Worm (Caenorhabditis elegans): Measurements from ENCODE around the gene ZK829.9.

The ZK829.9 gene

ce11 chrIV:11925346-11926075 is 44.8 kb upstream of the ZK829.9 start, which contains the start of the genes srlf-33 and srlf-32:
srlf-33 (minus strand) TSS chrIV:11925446.
srlf-32 (plus strand) TSS chrIV:11926025.
- TF ChIP-seq nhr-6 (tag; optimal IDR thresholded peaks at IDR 0.05) (no peak), unc-62 (GFP tag; optimal IDR thresholded peaks at IDR 0.05) (no peak), lin-13 (GFP tag; optimal IDR thresholded peaks at IDR 0.05) (no peak), C34F6.9 (tag; optimal IDR thresholded peaks at IDR 0.05) (no peak), nhr-25 (tag; optimal IDR thresholded peaks at IDR 0.05) (no peak), aly-2 (tag; optimal IDR thresholded peaks at IDR 0.05) (no peak), ztf-11 (tag; optimal IDR thresholded peaks at IDR 0.05) (no peak), mbf-1 (tag; optimal IDR thresholded peaks at IDR 0.05) (no peak), sma-3 (GFP tag; optimal IDR thresholded peaks at IDR 0.05) (no peak), mab-5 (tag; optimal IDR thresholded peaks at IDR 0.05) (no peak)

ce11 chrIV:11928388-11928787 is 41.9 kb upstream of the ZK829.9 start:
- TF ChIP-seq mab-5 (tag; optimal IDR thresholded peaks at IDR 0.05) (no peak), nhr-11 (tag; optimal IDR thresholded peaks at IDR 0.05) (no peak), unc-39 (tag; optimal IDR thresholded peaks at IDR 0.05) (no peak), F13H6.1 (tag; optimal IDR thresholded peaks at IDR 0.05) (peak; percentile 14), Y55F3AM.14 (GFP tag; optimal IDR thresholded peaks at IDR 0.05) (no peak), mdl-1 (tag; optimal IDR thresholded peaks at IDR 0.05) (no peak), alr-1 (tag; optimal IDR thresholded peaks at IDR 0.05) (no peak), ztf-1 (GFP tag; conservative IDR thresholded peaks at IDR 0.05) (no peak), mbf-1 (tag; optimal IDR thresholded peaks at IDR 0.05) (no peak), skn-1 (tag; optimal IDR thresholded peaks at IDR 0.05) (no peak), ZK546.5 (tag; optimal IDR thresholded peaks at IDR 0.05) (no peak), fos-1 (tag; optimal IDR thresholded peaks at IDR 0.05) (peak; percentile 40), ztf-11 (tag; optimal IDR thresholded peaks at IDR 0.05) (no peak), nhr-12 (tag; optimal IDR thresholded peaks at IDR 0.05) (no peak), sem-4 (tag; optimal IDR thresholded peaks at IDR 0.05) (peak; percentile 29), ceh-16 (tag; optimal IDR thresholded peaks at IDR 0.05) (peak; percentile 0), egl-27 (tag; optimal IDR thresholded peaks at IDR 0.05) (no peak), nhr-6 (tag; optimal IDR thresholded peaks at IDR 0.05) (no peak), nhr-10 (tag; optimal IDR thresholded peaks at IDR 0.05) (no peak), sma-3 (GFP tag; optimal IDR thresholded peaks at IDR 0.05) (peak; percentile 77), lin-13 (GFP tag; optimal IDR thresholded peaks at IDR 0.05) (no peak), elt-1 (tag; optimal IDR thresholded peaks at IDR 0.05) (no peak), nhr-25 (tag; optimal IDR thresholded peaks at IDR 0.05) (peak; percentile 17), unc-62 (GFP tag; optimal IDR thresholded peaks at IDR 0.05) (no peak), gmeb-1 (tag; optimal IDR thresholded peaks at IDR 0.05) (peak; percentile 42), zag-1 (tag; optimal IDR thresholded peaks at IDR 0.05) (no peak), nhr-77 (tag; optimal IDR thresholded peaks at IDR 0.05) (no peak), crh-2 (tag; optimal IDR thresholded peaks at IDR 0.05) (peak; percentile 9), peb-1 (tag; optimal IDR thresholded peaks at IDR 0.05) (no peak), nhr-21 (tag; optimal IDR thresholded peaks at IDR 0.05) (peak; percentile 26), nhr-237 (tag; optimal IDR thresholded peaks at IDR 0.05) (no peak), elt-3 (tag; optimal IDR thresholded peaks at IDR 0.05) (no peak), sma-9 (GFP tag; optimal IDR thresholded peaks at IDR 0.05) (peak; percentile 56), sma-9 (tag; optimal IDR thresholded peaks at IDR 0.05) (no peak), snpc-4 (tag; optimal IDR thresholded peaks at IDR 0.05) (no peak), ceh-82 (tag; optimal IDR thresholded peaks at IDR 0.05) (no peak), lin-11 (tag; optimal IDR thresholded peaks at IDR 0.05) (peak; percentile 33), C34F6.9 (tag; optimal IDR thresholded peaks at IDR 0.05) (peak; percentile 34), blmp-1 (tag; optimal IDR thresholded peaks at IDR 0.05; ENCODE audit: insufficient read depth) (no peak), dmd-4 (tag; optimal IDR thresholded peaks at IDR 0.05) (no peak), unc-55 (GFP tag; optimal IDR thresholded peaks at IDR 0.05) (no peak), ama-1 (optimal IDR thresholded peaks at IDR 0.05) (no peak), aly-2 (tag; optimal IDR thresholded peaks at IDR 0.05) (no peak), ztf-4 (tag; optimal IDR thresholded peaks at IDR 0.05) (no peak), nhr-23 (tag; optimal IDR thresholded peaks at IDR 0.05) (no peak), lsy-2 (tag; optimal IDR thresholded peaks at IDR 0.05) (no peak), lin-39 (tag; optimal IDR thresholded peaks at IDR 0.05) (no peak), nhr-129 (tag; optimal IDR thresholded peaks at IDR 0.05) (peak; percentile 49), R02D3.7 (tag; optimal IDR thresholded peaks at IDR 0.05) (no peak)

Data from whole organism, L2 larva.